Worm (Caenorhabditis elegans) whole organism, L1 larva: Measurements from ENCODE around the gene lin-54.

Source experiments
- C16A3.4 ChIP-seq: fragments of 150-350 bp; optimal IDR thresholded peaks from 2 replicates; lab custom pipeline; 2014; ENCODE audit warnings: missing biosample characterization, missing genetic modification characterization
- C34B4.2 ChIP-seq: sonication (generic microtip); optimal IDR thresholded peaks from 2 replicates; lab custom pipeline; 2017; ENCODE audit warnings: mild to moderate bottlenecking, missing genetic modification characterization, missing compliant biosample characterization
- F16B12.6 ChIP-seq: fragments of 150-350 bp; optimal IDR thresholded peaks from 2 replicates; lab custom pipeline; 2014; ENCODE audit warnings: missing biosample characterization, missing genetic modification characterization
- Y116A8C.19 ChIP-seq: sonication (generic microtip); optimal IDR thresholded peaks from 2 replicates; lab custom pipeline; 2016; ENCODE audit warnings: missing compliant biosample characterization, missing genetic modification characterization, borderline replicate concordance
- ceh-63 ChIP-seq: fragments of 200-800 bp; sonication (Bioruptor generic); optimal IDR thresholded peaks from 2 replicates; lab custom pipeline; 2018; ENCODE audit warnings: mild to moderate bottlenecking, missing genetic modification characterization, missing compliant biosample characterization
- ceh-8 ChIP-seq: fragments of 200-800 bp; sonication (Bioruptor generic); optimal IDR thresholded peaks from 2 replicates; lab custom pipeline; 2018; ENCODE audit warnings: mild to moderate bottlenecking, missing genetic modification characterization, moderate library complexity, missing compliant biosample characterization
- ceh-82 ChIP-seq, 3 experiments: fragments of 150-350 bp in 1 of 3; sonication (generic microtip) in 2 of 3; optimal IDR thresholded peaks; 2 replicates each; lab custom pipeline; 2014 to 2017; ENCODE audit warnings: missing biosample characterization in 3 of 3, missing genetic modification characterization in 3 of 3
- ceh-88 ChIP-seq: fragments of 200-800 bp; sonication (Bioruptor generic); IDR thresholded peaks from 2 replicates; pipeline ENCODE4 v1.3.6; 2022; ENCODE audit warnings: missing genetic modification characterization, missing compliant biosample characterization
- ceh-90 ChIP-seq: sonication (generic microtip); optimal IDR thresholded peaks from 2 replicates; lab custom pipeline; 2016; ENCODE audit warnings: missing genetic modification characterization, missing compliant biosample characterization
- dpl-1 ChIP-seq, 3 experiments: fragments of 150-350 bp in 2 of 3; sonication (generic microtip) in 1 of 3; optimal IDR thresholded peaks; 2 replicates each; lab custom pipeline; 2014 to 2017; ENCODE audit warnings: missing biosample characterization in 3 of 3, missing genetic modification characterization in 3 of 3, missing genetic modification reagents in 3 of 3
- dsc-1 ChIP-seq: sonication (generic microtip); optimal IDR thresholded peaks from 2 replicates; lab custom pipeline; 2016; ENCODE audit warnings: mild to moderate bottlenecking, missing genetic modification characterization, missing compliant biosample characterization
- efl-1 ChIP-seq, 4 experiments: fragments of 150-350 bp; optimal IDR thresholded peaks in 3 of 4; peaks in 1 of 4; 1 replicate in 1 of 4; 2 replicates in 3 of 4; lab custom pipeline; 2014; ENCODE audit warnings: missing biosample characterization in 2 of 4, missing genetic modification characterization in 2 of 4, missing genetic modification reagents in 2 of 4
- efl-3 ChIP-seq: fragments of 200-800 bp; sonication (Bioruptor generic); optimal IDR thresholded peaks from 2 replicates; lab custom pipeline; 2018; ENCODE audit warnings: mild to moderate bottlenecking, missing genetic modification characterization, missing compliant biosample characterization
- egl-27 ChIP-seq, 2 experiments: fragments of 150-350 bp in 1 of 2; sonication (generic microtip); optimal IDR thresholded peaks; 3 replicates each; lab custom pipeline; 2017 to 2018; ENCODE audit warnings: missing biosample characterization in 2 of 2, missing genetic modification characterization in 2 of 2, missing genetic modification reagents in 2 of 2
- fkh-10 ChIP-seq: sonication (generic microtip); optimal IDR thresholded peaks from 2 replicates; lab custom pipeline; 2017; ENCODE audit warnings: missing biosample characterization, missing genetic modification reagents, missing genetic modification characterization
- fkh-4 ChIP-seq: sonication (generic microtip); optimal IDR thresholded peaks from 2 replicates; lab custom pipeline; 2016; ENCODE audit warnings: missing compliant biosample characterization, missing genetic modification characterization, borderline replicate concordance
- fos-1 ChIP-seq: fragments of 150-350 bp; optimal IDR thresholded peaks from 2 replicates; lab custom pipeline; 2014; ENCODE audit warnings: missing biosample characterization, missing genetic modification characterization
- grh-1 ChIP-seq: fragments of 200-800 bp; sonication (Bioruptor generic); IDR thresholded peaks from 2 replicates; pipeline ENCODE4 v1.3.6; 2022; ENCODE audit warnings: missing genetic modification reagents, missing genetic modification characterization, missing compliant biosample characterization
- hlh-17 ChIP-seq: fragments of 200-800 bp; sonication (Bioruptor generic); optimal IDR thresholded peaks from 2 replicates; lab custom pipeline; 2018; ENCODE audit warnings: missing genetic modification characterization, mild to moderate bottlenecking, missing compliant biosample characterization, moderate library complexity, borderline replicate concordance
- irx-1 ChIP-seq: sonication (generic microtip); optimal IDR thresholded peaks from 2 replicates; lab custom pipeline; 2016; ENCODE audit warnings: missing genetic modification characterization, missing compliant biosample characterization
- lin-13 ChIP-seq: fragments of 150-350 bp; optimal IDR thresholded peaks from 2 replicates; lab custom pipeline; 2014; ENCODE audit warnings: missing biosample characterization, missing genetic modification reagents, missing genetic modification characterization
- lin-14 ChIP-seq: fragments of 200-800 bp; sonication (Bioruptor generic); optimal IDR thresholded peaks from 2 replicates; lab custom pipeline; 2018; ENCODE audit warnings: mild to moderate bottlenecking, missing genetic modification characterization, moderate library complexity, missing compliant biosample characterization
- lin-35 ChIP-seq, 2 experiments: fragments of 150-350 bp; optimal IDR thresholded peaks; 2 replicates each; lab custom pipeline; 2014; ENCODE audit warnings: missing biosample characterization in 2 of 2, missing genetic modification characterization in 2 of 2, missing genetic modification reagents in 2 of 2
- lin-39 ChIP-seq: fragments of 150-350 bp; optimal IDR thresholded peaks from 2 replicates; lab custom pipeline; 2014; ENCODE audit warnings: missing biosample characterization, missing genetic modification reagents, missing genetic modification characterization
- lir-3 ChIP-seq: sonication (generic microtip); optimal IDR thresholded peaks from 2 replicates; lab custom pipeline; 2016; ENCODE audit warnings: mild to moderate bottlenecking, missing genetic modification characterization, moderate library complexity, missing compliant biosample characterization; ENCODE audit not compliant: poor library complexity
- lsy-2 ChIP-seq, 2 experiments: fragments of 150-350 bp; optimal IDR thresholded peaks; 2 replicates each; lab custom pipeline; 2014; ENCODE audit warnings: missing biosample characterization in 2 of 2, missing genetic modification characterization in 2 of 2
- mef-2 ChIP-seq: fragments of 150-350 bp; optimal IDR thresholded peaks from 2 replicates; lab custom pipeline; 2014; ENCODE audit warnings: missing biosample characterization, missing genetic modification characterization
- mep-1 ChIP-seq: fragments of 150-350 bp; optimal IDR thresholded peaks from 2 replicates; lab custom pipeline; 2014; ENCODE audit warnings: missing biosample characterization, missing genetic modification characterization
- nhr-20 ChIP-seq: sonication (generic microtip); optimal IDR thresholded peaks from 2 replicates; lab custom pipeline; 2016; ENCODE audit warnings: mild to moderate bottlenecking, missing genetic modification characterization, missing compliant biosample characterization
- nhr-237 ChIP-seq: fragments of 150-350 bp; optimal IDR thresholded peaks from 2 replicates; lab custom pipeline; 2014; ENCODE audit warnings: missing biosample characterization, missing genetic modification characterization
- nhr-47 ChIP-seq: sonication (generic microtip); optimal IDR thresholded peaks from 2 replicates; lab custom pipeline; 2016; ENCODE audit warnings: mild to moderate bottlenecking, missing genetic modification characterization, moderate library complexity, missing compliant biosample characterization
- nhr-71 ChIP-seq: sonication (generic microtip); optimal IDR thresholded peaks from 2 replicates; lab custom pipeline; 2016; ENCODE audit warnings: mild to moderate bottlenecking, missing genetic modification characterization, moderate library complexity, missing compliant biosample characterization
- nhr-77 ChIP-seq: fragments of 150-350 bp; optimal IDR thresholded peaks from 2 replicates; lab custom pipeline; 2014; ENCODE audit warnings: missing biosample characterization, missing genetic modification characterization
- nhr-85 ChIP-seq: sonication (generic microtip); peaks from one replicate; lab custom pipeline; 2016; ENCODE audit warnings: missing genetic modification characterization, inconsistent platforms, missing compliant biosample characterization
- rnt-1 ChIP-seq: sonication (generic microtip); optimal IDR thresholded peaks from 2 replicates; lab custom pipeline; 2016; ENCODE audit warnings: mild to moderate bottlenecking, missing genetic modification characterization, moderate library complexity, missing compliant biosample characterization
- skn-1 ChIP-seq: fragments of 150-350 bp; optimal IDR thresholded peaks from 2 replicates; lab custom pipeline; 2014; ENCODE audit warnings: missing biosample characterization, missing genetic modification characterization
- snpc-4 ChIP-seq: fragments of 150-350 bp; optimal IDR thresholded peaks from 2 replicates; lab custom pipeline; 2014; ENCODE audit warnings: missing biosample characterization, missing genetic modification characterization
- snu-23 ChIP-seq: sonication (generic microtip); optimal IDR thresholded peaks from 2 replicates; lab custom pipeline; 2016; ENCODE audit warnings: missing genetic modification characterization, missing compliant biosample characterization
- sox-4 ChIP-seq: sonication (generic microtip); optimal IDR thresholded peaks from 2 replicates; lab custom pipeline; 2016; ENCODE audit warnings: missing genetic modification characterization, missing compliant biosample characterization
- sptf-1 ChIP-seq: fragments of 150-350 bp; optimal IDR thresholded peaks from 2 replicates; lab custom pipeline; 2014; ENCODE audit warnings: missing biosample characterization, missing genetic modification characterization
- sup-37 ChIP-seq: fragments of 200-800 bp; sonication (Bioruptor generic); optimal IDR thresholded peaks from 2 replicates; lab custom pipeline; 2018; ENCODE audit warnings: mild to moderate bottlenecking, missing genetic modification characterization, missing compliant biosample characterization
- swsn-7 ChIP-seq: sonication (generic microtip); optimal IDR thresholded peaks from 2 replicates; lab custom pipeline; 2016; ENCODE audit warnings: missing genetic modification characterization, missing compliant biosample characterization
- tbx-2 ChIP-seq: sonication (generic microtip); optimal IDR thresholded peaks from 2 replicates; lab custom pipeline; 2016; ENCODE audit warnings: missing genetic modification characterization, missing compliant biosample characterization
- tlp-1 ChIP-seq: fragments of 150-350 bp; optimal IDR thresholded peaks from 2 replicates; lab custom pipeline; 2014; ENCODE audit warnings: missing biosample characterization, missing genetic modification characterization
- unc-30 ChIP-seq: sonication (generic microtip); optimal IDR thresholded peaks from 2 replicates; lab custom pipeline; 2017; ENCODE audit warnings: missing biosample characterization, missing genetic modification characterization
- unc-62 ChIP-seq: fragments of 150-350 bp; optimal IDR thresholded peaks from 2 replicates; lab custom pipeline; 2014; ENCODE audit warnings: missing biosample characterization, missing genetic modification reagents, missing genetic modification characterization
- xbp-1 ChIP-seq: sonication (generic microtip); optimal IDR thresholded peaks from 2 replicates; lab custom pipeline; 2016; ENCODE audit warnings: missing genetic modification characterization, missing compliant biosample characterization
- zag-1 ChIP-seq: fragments of 150-350 bp; optimal IDR thresholded peaks from 2 replicates; lab custom pipeline; 2014; ENCODE audit warnings: missing biosample characterization, missing genetic modification characterization
- ztf-4 ChIP-seq: fragments of 150-350 bp; optimal IDR thresholded peaks from 2 replicates; lab custom pipeline; 2014; ENCODE audit warnings: missing biosample characterization, missing genetic modification characterization

Gene lin-54

ce11 chrIV:13272494-13272893 is 31.6 kb downstream of the lin-54 start, which contains the start of gene unc-26 (continued):
- peak; percentile 32 to 45 for TF ChIP-seq lsy-2 (tag; optimal IDR thresholded peaks at IDR 0.05; lab: Kevin White, UChicago)
- no peak for TF ChIP-seq F16B12.6 (tag; lab: Kevin White, UChicago)
- TF ChIP-seq nhr-85, result no peak
- no peak for TF ChIP-seq zag-1 (tag; lab: Kevin White, UChicago)
- TF ChIP-seq nhr-71 (tag; lab: Kevin White, UChicago), result peak; percentile 53
- no peak for TF ChIP-seq rnt-1 (tag; lab: Kevin White, UChicago)
- TF ChIP-seq xbp-1 (tag; lab: Kevin White, UChicago), result peak; percentile 29
- TF ChIP-seq ceh-82 (tag; optimal IDR thresholded peaks at IDR 0.05; lab: Kevin White, UChicago), result peak in 1 of 3 experiments; percentile 63
- TF ChIP-seq fkh-4, result no peak
- TF ChIP-seq nhr-77, result no peak
- TF ChIP-seq lin-14 (GFP tag; lab: Kevin White, UChicago), result no peak
- no peak for TF ChIP-seq lin-35 (GFP tag; optimal IDR thresholded peaks at IDR 0.05; lab: Kevin White, UChicago)
- TF ChIP-seq C16A3.4, result no peak
- TF ChIP-seq C34B4.2, result no peak
- peak; percentile 47 to 60 for TF ChIP-seq efl-1 (optimal IDR thresholded peaks at IDR 0.05; lab: Kevin White, UChicago)
- no peak for TF ChIP-seq efl-1 (GFP tag; optimal IDR thresholded peaks at IDR 0.05 in 1 of 2; lab: Kevin White, UChicago)
- TF ChIP-seq lin-13 (GFP tag; lab: Kevin White, UChicago), result no peak
- no peak for TF ChIP-seq sptf-1
- TF ChIP-seq tbx-2 (tag; lab: Kevin White, UChicago), result no peak
- TF ChIP-seq nhr-237 (tag; lab: Kevin White, UChicago), result no peak
- no peak for TF ChIP-seq Y116A8C.19 (tag; lab: Kevin White, UChicago)
- TF ChIP-seq ztf-4 (tag; lab: Kevin White, UChicago), result no peak
- TF ChIP-seq mep-1 (tag; lab: Kevin White, UChicago), result peak; percentile 20
- no peak for TF ChIP-seq egl-27 (tag; optimal IDR thresholded peaks at IDR 0.05; lab: Kevin White, UChicago)
- TF ChIP-seq snpc-4, result no peak
- no peak for TF ChIP-seq tlp-1 (tag; lab: Kevin White, UChicago)
- TF ChIP-seq nhr-20 (tag; lab: Kevin White, UChicago), result no peak
- TF ChIP-seq sox-4 (tag; lab: Kevin White, UChicago), result no peak
- TF ChIP-seq grh-1, result no peak
- no peak for TF ChIP-seq mef-2 (tag; lab: Kevin White, UChicago)
- TF ChIP-seq swsn-7 (tag; lab: Kevin White, UChicago), result peak; percentile 46
- no peak for TF ChIP-seq unc-62 (GFP tag; lab: Kevin White, UChicago)
- TF ChIP-seq dpl-1 (GFP tag; optimal IDR thresholded peaks at IDR 0.05; lab: Kevin White, UChicago), result peak in 1 of 3 experiments; percentile 6
- no peak for TF ChIP-seq lin-39 (tag; lab: Kevin White, UChicago)
- TF ChIP-seq, all 84 proteins: peak for 13

ce11 chrIV:13282778-13283177 is 41.9 kb downstream of the lin-54 start, which contains the start of gene cpsf-3:
Gene cpsf-3 (minus strand): TSS chrIV:13282878.
- TF ChIP-seq dsc-1 (tag; lab: Kevin White, UChicago), result no peak
- no peak for TF ChIP-seq efl-3 (GFP tag; lab: Kevin White, UChicago)
- no peak for TF ChIP-seq sup-37 (GFP tag; lab: Kevin White, UChicago)
- TF ChIP-seq lir-3 (tag; lab: Kevin White, UChicago), result no peak
- no peak for TF ChIP-seq nhr-47
- no peak for TF ChIP-seq fkh-10
- TF ChIP-seq nhr-85, result no peak
- no peak for TF ChIP-seq unc-30
- no peak for TF ChIP-seq lin-13 (GFP tag; lab: Kevin White, UChicago)
- no peak for TF ChIP-seq fos-1 (tag; lab: Kevin White, UChicago)

ce11 chrIV:13289321-13289720 is 48.5 kb downstream of the lin-54 start, which contains the start of gene Y67H2A.10:
Gene Y67H2A.10 (minus strand): TSS chrIV:13289504.
- TF ChIP-seq tbx-2 (tag; lab: Kevin White, UChicago) (peak; percentile 16), snu-23 (no peak), hlh-17 (GFP tag; lab: Kevin White, UChicago) (no peak), grh-1 (no peak), nhr-85 (peak; percentile 19), dpl-1 (GFP tag; optimal IDR thresholded peaks at IDR 0.05; lab: Kevin White, UChicago) (peak in 2 of 3 experiments; percentile 32 to 47), lsy-2 (tag; optimal IDR thresholded peaks at IDR 0.05; lab: Kevin White, UChicago) (peak; percentile 7 to 52), skn-1 (peak; percentile 6), ceh-90 (peak; percentile 44), lin-13 (GFP tag; lab: Kevin White, UChicago) (no peak), lir-3 (tag; lab: Kevin White, UChicago) (peak; percentile 49), rnt-1 (tag; lab: Kevin White, UChicago) (peak; percentile 72), ceh-8 (GFP tag; lab: Kevin White, UChicago) (no peak), mep-1 (tag; lab: Kevin White, UChicago) (peak; percentile 49), irx-1 (tag; lab: Kevin White, UChicago) (peak; percentile 21), ceh-88 (GFP tag; lab: Robert Waterston, UW) (no peak), efl-1 (optimal IDR thresholded peaks at IDR 0.05; lab: Kevin White, UChicago) (peak; percentile 23 to 32), efl-1 (GFP tag; optimal IDR thresholded peaks at IDR 0.05 in 1 of 2; lab: Kevin White, UChicago) (peak in 1 of 2 experiments; percentile 52), ceh-63 (GFP tag; lab: Kevin White, UChicago) (no peak)
